Worm (Caenorhabditis elegans) whole organism, L1 larva: Measurements from ENCODE around the gene K02E7.4.

Experiments used
- elt-3 ChIP-seq, 6 experiments: fragments of 150-350 bp in 1 of 6; sonication (generic microtip); optimal IDR thresholded peaks; 2 replicates each; lab custom pipeline; 2017 to 2018; ENCODE audit warnings: missing biosample characterization in 6 of 6, missing genetic modification characterization in 6 of 6, inconsistent platforms in 1 of 6
- isw-1 ChIP-seq: fragments of 200-800 bp; sonication (Bioruptor generic); IDR thresholded peaks from 2 replicates; pipeline ENCODE4 v1.3.6; 2022; ENCODE audit warnings: missing genetic modification characterization, missing compliant biosample characterization
- nhr-85 ChIP-seq: sonication (generic microtip); peaks from one replicate; lab custom pipeline; 2016; ENCODE audit warnings: missing genetic modification characterization, inconsistent platforms, missing compliant biosample characterization

ce11 chrII:1102209-1102608, 30.0 kb downstream of the K02E7.4 start:
- no peak for TF ChIP-seq elt-3 (tag; optimal IDR thresholded peaks at IDR 0.05; lab: Kevin White, UChicago)
- TF ChIP-seq isw-1 (GFP tag; lab: Robert Waterston, UW) = no peak
- TF ChIP-seq nhr-85 (tag; lab: Kevin White, UChicago) = no peak
